Worm (Caenorhabditis elegans) whole organism, early embryonic: ENCODE measurements around the gene col-133.

Source experiments
- B0310.2 ChIP-seq: sonication (generic microtip); optimal IDR thresholded peaks from 2 replicates; lab custom pipeline; 2016; ENCODE audit warnings: mild to moderate bottlenecking, missing genetic modification characterization, missing compliant biosample characterization
- flt-1 ChIP-seq: fragments of 200-800 bp; sonication (Bioruptor generic); IDR thresholded peaks from 2 replicates; pipeline ENCODE4 v1.3.6; 2022; ENCODE audit warnings: missing genetic modification characterization, missing compliant biosample characterization

ce11 chrIV:14060612-14061011 lies 38.5 kb downstream of the col-133 start, which contains the start of gene Y37A1B.4:
- TF ChIP-seq B0310.2 (tag; lab: Kevin White, UChicago) (no peak), flt-1 (GFP tag; lab: Robert Waterston, UW) (no peak)
